Fruit fly (Drosophila melanogaster): ENCODE measurements around the gene CG12155.

CG12155 gene

dm6 chrX:7703001-7703864 lies 25.3 kb upstream of the CG12155 start (continued):
- TF ChIP-seq Optix (GFP tag; IDR thresholded peaks at IDR 0.05) (peak; percentile 66; the same call in 2 of the 3 replicates), CG7556 (GFP tag; optimal IDR thresholded peaks at IDR 0.05) (peak; percentile 24), sob (GFP tag; IDR thresholded peaks at IDR 0.05) (peak; percentile 63), CG7786 (GFP tag; optimal IDR thresholded peaks at IDR 0.05) (peak; percentile 63), dimm (GFP tag; IDR thresholded peaks at IDR 0.05) (peak; percentile 38; the same call in 1 of the 2 replicates), CG34376 (GFP tag; optimal IDR thresholded peaks at IDR 0.05) (peak; percentile 84), CG31224 (GFP tag; IDR thresholded peaks at IDR 0.05) (peak; percentile 61), CG17361 (GFP tag; IDR thresholded peaks at IDR 0.05) (peak; percentile 43; the same call in 1 of the 3 replicates), sens (GFP tag) (peak; percentile 99), grn (GFP tag; optimal IDR thresholded peaks at IDR 0.05) (peak; percentile 64), Sry-δ (GFP tag; optimal IDR thresholded peaks at IDR 0.05) (peak; percentile 3), corto (GFP tag; optimal IDR thresholded peaks at IDR 0.05) (peak; percentile 96), E2f1 (GFP tag; IDR thresholded peaks at IDR 0.05) (peak; percentile 72), CG12219 (GFP tag; optimal IDR thresholded peaks at IDR 0.05) (peak; percentile 79), CG17568 (GFP tag; optimal IDR thresholded peaks at IDR 0.05) (peak; percentile 60), CG30403 (GFP tag; optimal IDR thresholded peaks at IDR 0.05) (peak; percentile 49), E2f2 (GFP tag; IDR thresholded peaks at IDR 0.05) (peak; percentile 45; the same call in 1 of the 2 replicates), chn (GFP tag; optimal IDR thresholded peaks at IDR 0.05) (peak; percentile 36), Eip74EF (GFP tag; optimal IDR thresholded peaks at IDR 0.05) (peak in 1 of 2 experiments; percentile 47), Gug (GFP tag; IDR thresholded peaks at IDR 0.05) (peak; percentile 51), CG1603 (tag; optimal IDR thresholded peaks at IDR 0.05) (peak; percentile 70), tin (GFP tag; optimal IDR thresholded peaks at IDR 0.05) (peak; percentile 13), CG6175 (GFP tag; IDR thresholded peaks at IDR 0.05) (peak; percentile 59; the same call in 1 of the 3 replicates), gsb (GFP tag; IDR thresholded peaks at IDR 0.05) (peak; percentile 56), HmgZ (tag; optimal IDR thresholded peaks at IDR 0.05) (peak; percentile 88), C15 (GFP tag; IDR thresholded peaks at IDR 0.05) (0 out of 3 replicates have a peak, but pooled peaks have one; percentile 19), nmo (GFP tag; optimal IDR thresholded peaks at IDR 0.05) (peak; percentile 96), CG10366 (GFP tag; IDR thresholded peaks at IDR 0.05) (peak; percentile 73), sug (tag; optimal IDR thresholded peaks at IDR 0.05) (peak; percentile 63), CG13894 (tag; optimal IDR thresholded peaks at IDR 0.05) (peak; percentile 86), ap (GFP tag; IDR thresholded peaks at IDR 0.05) (peak; percentile 39; the same call in 1 of the 2 replicates), ara (GFP tag; IDR thresholded peaks at IDR 0.05) (peak; percentile 64), Ada2b (GFP tag; IDR thresholded peaks at IDR 0.05) (peak; percentile 70), CG17186 (GFP tag; optimal IDR thresholded peaks at IDR 0.05) (peak; percentile 24), sd (tag; optimal IDR thresholded peaks at IDR 0.05) (peak; percentile 77), Sox102F (GFP tag; optimal IDR thresholded peaks at IDR 0.05) (peak; percentile 46), Chrac-16 (GFP tag; optimal IDR thresholded peaks at IDR 0.05) (peak; percentile 18), H15 (GFP tag; IDR thresholded peaks at IDR 0.05) (peak; percentile 32; the same call in 2 of the 3 replicates), cwo (GFP tag; optimal IDR thresholded peaks at IDR 0.05) (peak; percentile 80), ind (GFP tag; optimal IDR thresholded peaks at IDR 0.05) (peak; percentile 37), CG14050 (GFP tag; IDR thresholded peaks at IDR 0.05) (peak; percentile 42), pum (GFP tag; optimal IDR thresholded peaks at IDR 0.05) (peak; percentile 95), HmgD (GFP tag; optimal IDR thresholded peaks at IDR 0.05) (peak; percentile 23), CG10431 (GFP tag; optimal IDR thresholded peaks at IDR 0.05) (peak; percentile 37), vvl (GFP tag; IDR thresholded peaks at IDR 0.05) (peak; percentile 83), CG6813 (GFP tag; optimal IDR thresholded peaks at IDR 0.05) (peak; percentile 59), Hr78 (GFP tag; optimal IDR thresholded peaks at IDR 0.05) (peak in 1 of 2 experiments; percentile 55), chm (GFP tag; IDR thresholded peaks at IDR 0.05) (peak; percentile 67)

Measured in whole organism, embryonic.